Worm (Caenorhabditis elegans) whole organism, L1 larva: Measurements from ENCODE around the gene F32D8.13.
A peak's percentile ranks its signal among the peaks of the same experiment; 100 is the strongest.

Source experiments
- C04F5.9 ChIP-seq: sonication (generic microtip); optimal IDR thresholded peaks from 2 replicates; lab custom pipeline; 2016; ENCODE audit warnings: missing genetic modification characterization, missing compliant biosample characterization
- C16A3.4 ChIP-seq: fragments of 150-350 bp; optimal IDR thresholded peaks from 2 replicates; lab custom pipeline; 2014; ENCODE audit warnings: missing biosample characterization, missing genetic modification characterization
- Y116A8C.19 ChIP-seq: sonication (generic microtip); optimal IDR thresholded peaks from 2 replicates; lab custom pipeline; 2016; ENCODE audit warnings: missing compliant biosample characterization, missing genetic modification characterization, borderline replicate concordance
- aly-2 ChIP-seq: fragments of 150-350 bp; optimal IDR thresholded peaks from 2 replicates; lab custom pipeline; 2014; ENCODE audit warnings: missing biosample characterization, missing genetic modification characterization
- ama-1 ChIP-seq: fragments of 150-350 bp; optimal IDR thresholded peaks from 2 replicates; lab custom pipeline; 2014
- ceh-90 ChIP-seq: sonication (generic microtip); optimal IDR thresholded peaks from 2 replicates; lab custom pipeline; 2016; ENCODE audit warnings: missing genetic modification characterization, missing compliant biosample characterization
- dsc-1 ChIP-seq: sonication (generic microtip); optimal IDR thresholded peaks from 2 replicates; lab custom pipeline; 2016; ENCODE audit warnings: mild to moderate bottlenecking, missing genetic modification characterization, missing compliant biosample characterization
- efl-1 ChIP-seq, 4 experiments: fragments of 150-350 bp; optimal IDR thresholded peaks in 3 of 4; peaks in 1 of 4; 1 replicate in 1 of 4; 2 replicates in 3 of 4; lab custom pipeline; 2014; ENCODE audit warnings: missing biosample characterization in 2 of 4, missing genetic modification characterization in 2 of 4, missing genetic modification reagents in 2 of 4
- egl-13 ChIP-seq: sonication (generic microtip); optimal IDR thresholded peaks from 2 replicates; lab custom pipeline; 2016; ENCODE audit warnings: missing genotype, missing genetic modification reagents, missing genetic modification characterization, missing compliant biosample characterization
- egl-27 ChIP-seq, 2 experiments: fragments of 150-350 bp in 1 of 2; sonication (generic microtip); optimal IDR thresholded peaks; 3 replicates each; lab custom pipeline; 2017 to 2018; ENCODE audit warnings: missing biosample characterization in 2 of 2, missing genetic modification characterization in 2 of 2, missing genetic modification reagents in 2 of 2
- ets-5 ChIP-seq: fragments of 200-800 bp; sonication (Bioruptor generic); IDR thresholded peaks from 2 replicates; pipeline ENCODE4 v1.3.6; 2022; ENCODE audit warnings: missing genetic modification characterization, missing compliant biosample characterization
- fkh-10 ChIP-seq: sonication (generic microtip); optimal IDR thresholded peaks from 2 replicates; lab custom pipeline; 2017; ENCODE audit warnings: missing biosample characterization, missing genetic modification reagents, missing genetic modification characterization
- fos-1 ChIP-seq: fragments of 150-350 bp; optimal IDR thresholded peaks from 2 replicates; lab custom pipeline; 2014; ENCODE audit warnings: missing biosample characterization, missing genetic modification characterization
- hlh-17 ChIP-seq: fragments of 200-800 bp; sonication (Bioruptor generic); optimal IDR thresholded peaks from 2 replicates; lab custom pipeline; 2018; ENCODE audit warnings: missing genetic modification characterization, mild to moderate bottlenecking, missing compliant biosample characterization, moderate library complexity, borderline replicate concordance
- hpl-2 ChIP-seq: fragments of 150-350 bp; optimal IDR thresholded peaks from 2 replicates; lab custom pipeline; 2014; ENCODE audit warnings: missing biosample characterization, missing genetic modification reagents, missing genetic modification characterization
- irx-1 ChIP-seq: sonication (generic microtip); optimal IDR thresholded peaks from 2 replicates; lab custom pipeline; 2016; ENCODE audit warnings: missing genetic modification characterization, missing compliant biosample characterization
- jun-1 ChIP-seq: fragments of 150-350 bp; optimal IDR thresholded peaks from 2 replicates; lab custom pipeline; 2014; ENCODE audit warnings: missing biosample characterization, missing genetic modification reagents, missing genetic modification characterization
- lin-13 ChIP-seq: fragments of 150-350 bp; optimal IDR thresholded peaks from 2 replicates; lab custom pipeline; 2014; ENCODE audit warnings: missing biosample characterization, missing genetic modification reagents, missing genetic modification characterization
- lin-14 ChIP-seq: fragments of 200-800 bp; sonication (Bioruptor generic); optimal IDR thresholded peaks from 2 replicates; lab custom pipeline; 2018; ENCODE audit warnings: mild to moderate bottlenecking, missing genetic modification characterization, moderate library complexity, missing compliant biosample characterization
- lin-35 ChIP-seq, 2 experiments: fragments of 150-350 bp; optimal IDR thresholded peaks; 2 replicates each; lab custom pipeline; 2014; ENCODE audit warnings: missing biosample characterization in 2 of 2, missing genetic modification characterization in 2 of 2, missing genetic modification reagents in 2 of 2
- lin-39 ChIP-seq: fragments of 150-350 bp; optimal IDR thresholded peaks from 2 replicates; lab custom pipeline; 2014; ENCODE audit warnings: missing biosample characterization, missing genetic modification reagents, missing genetic modification characterization
- lir-3 ChIP-seq: sonication (generic microtip); optimal IDR thresholded peaks from 2 replicates; lab custom pipeline; 2016; ENCODE audit warnings: mild to moderate bottlenecking, missing genetic modification characterization, moderate library complexity, missing compliant biosample characterization; ENCODE audit not compliant: poor library complexity
- mab-9 ChIP-seq: fragments of 200-800 bp; sonication (Bioruptor generic); IDR thresholded peaks from 2 replicates; pipeline ENCODE4 v1.3.6; 2022; ENCODE audit warnings: missing genetic modification reagents, missing genetic modification characterization, missing compliant biosample characterization
- nhr-12 ChIP-seq: sonication (generic microtip); optimal IDR thresholded peaks from 2 replicates; lab custom pipeline; 2017; ENCODE audit warnings: missing biosample characterization, missing genetic modification characterization
- nhr-19 ChIP-seq: fragments of 200-800 bp; sonication (Bioruptor generic); conservative IDR thresholded peaks from 2 replicates; pipeline ENCODE4 v1.3.6; 2022; ENCODE audit warnings: missing genetic modification characterization, missing compliant biosample characterization
- nhr-20 ChIP-seq: sonication (generic microtip); optimal IDR thresholded peaks from 2 replicates; lab custom pipeline; 2016; ENCODE audit warnings: mild to moderate bottlenecking, missing genetic modification characterization, missing compliant biosample characterization
- nhr-237 ChIP-seq: fragments of 150-350 bp; optimal IDR thresholded peaks from 2 replicates; lab custom pipeline; 2014; ENCODE audit warnings: missing biosample characterization, missing genetic modification characterization
- nhr-28 ChIP-seq: fragments of 150-350 bp; optimal IDR thresholded peaks from 2 replicates; lab custom pipeline; 2014; ENCODE audit warnings: missing biosample characterization, missing genetic modification characterization
- nhr-76 ChIP-seq: sonication (generic microtip); optimal IDR thresholded peaks from 2 replicates; lab custom pipeline; 2017; ENCODE audit warnings: missing biosample characterization, missing genetic modification characterization
- nhr-84 ChIP-seq: sonication (generic microtip); optimal IDR thresholded peaks from 2 replicates; lab custom pipeline; 2017; ENCODE audit warnings: missing biosample characterization, missing genetic modification characterization
- nhr-85 ChIP-seq: sonication (generic microtip); peaks from one replicate; lab custom pipeline; 2016; ENCODE audit warnings: missing genetic modification characterization, inconsistent platforms, missing compliant biosample characterization
- nhr-90 ChIP-seq: sonication (generic microtip); optimal IDR thresholded peaks from 2 replicates; lab custom pipeline; 2016; ENCODE audit warnings: mild to moderate bottlenecking, missing genetic modification characterization, missing compliant biosample characterization; ENCODE audit not compliant: poor library complexity
- pag-3 ChIP-seq: sonication (generic microtip); optimal IDR thresholded peaks from 2 replicates; lab custom pipeline; 2017; ENCODE audit warnings: missing genetic modification characterization, mild to moderate bottlenecking, missing compliant biosample characterization, antibody characterized with exemption, borderline replicate concordance; ENCODE audit not compliant: insufficient read depth
- pax-3 ChIP-seq: fragments of 200-800 bp; sonication (Bioruptor generic); optimal IDR thresholded peaks from 2 replicates; lab custom pipeline; 2018; ENCODE audit warnings: mild to moderate bottlenecking, missing genetic modification characterization, moderate library complexity, missing compliant biosample characterization
- rnt-1 ChIP-seq: sonication (generic microtip); optimal IDR thresholded peaks from 2 replicates; lab custom pipeline; 2016; ENCODE audit warnings: mild to moderate bottlenecking, missing genetic modification characterization, moderate library complexity, missing compliant biosample characterization
- skn-1 ChIP-seq: fragments of 150-350 bp; optimal IDR thresholded peaks from 2 replicates; lab custom pipeline; 2014; ENCODE audit warnings: missing biosample characterization, missing genetic modification characterization
- snpc-4 ChIP-seq: fragments of 150-350 bp; optimal IDR thresholded peaks from 2 replicates; lab custom pipeline; 2014; ENCODE audit warnings: missing biosample characterization, missing genetic modification characterization
- swsn-7 ChIP-seq: sonication (generic microtip); optimal IDR thresholded peaks from 2 replicates; lab custom pipeline; 2016; ENCODE audit warnings: missing genetic modification characterization, missing compliant biosample characterization
- tbx-2 ChIP-seq: sonication (generic microtip); optimal IDR thresholded peaks from 2 replicates; lab custom pipeline; 2016; ENCODE audit warnings: missing genetic modification characterization, missing compliant biosample characterization
- tlp-1 ChIP-seq: fragments of 150-350 bp; optimal IDR thresholded peaks from 2 replicates; lab custom pipeline; 2014; ENCODE audit warnings: missing biosample characterization, missing genetic modification characterization
- unc-130 ChIP-seq: fragments of 150-350 bp; optimal IDR thresholded peaks from 2 replicates; lab custom pipeline; 2017; ENCODE audit warnings: missing biosample characterization, missing genetic modification characterization, inconsistent platforms
- unc-30 ChIP-seq: sonication (generic microtip); optimal IDR thresholded peaks from 2 replicates; lab custom pipeline; 2017; ENCODE audit warnings: missing biosample characterization, missing genetic modification characterization
- unc-62 ChIP-seq: fragments of 150-350 bp; optimal IDR thresholded peaks from 2 replicates; lab custom pipeline; 2014; ENCODE audit warnings: missing biosample characterization, missing genetic modification reagents, missing genetic modification characterization
- unc-86 ChIP-seq: sonication (generic microtip); optimal IDR thresholded peaks from 2 replicates; lab custom pipeline; 2016; ENCODE audit warnings: missing genetic modification characterization, missing compliant biosample characterization
- unc-98 ChIP-seq: fragments of 200-800 bp; sonication (Bioruptor generic); IDR thresholded peaks from 2 replicates; pipeline ENCODE4 v1.3.6; 2022; ENCODE audit warnings: missing genetic modification characterization, missing compliant biosample characterization
- zip-4 ChIP-seq: fragments of 200-800 bp; sonication (Bioruptor generic); optimal IDR thresholded peaks from 2 replicates; lab custom pipeline; 2018; ENCODE audit warnings: mild to moderate bottlenecking, missing genetic modification characterization, moderate library complexity, missing compliant biosample characterization

Gene F32D8.13

DNA sequence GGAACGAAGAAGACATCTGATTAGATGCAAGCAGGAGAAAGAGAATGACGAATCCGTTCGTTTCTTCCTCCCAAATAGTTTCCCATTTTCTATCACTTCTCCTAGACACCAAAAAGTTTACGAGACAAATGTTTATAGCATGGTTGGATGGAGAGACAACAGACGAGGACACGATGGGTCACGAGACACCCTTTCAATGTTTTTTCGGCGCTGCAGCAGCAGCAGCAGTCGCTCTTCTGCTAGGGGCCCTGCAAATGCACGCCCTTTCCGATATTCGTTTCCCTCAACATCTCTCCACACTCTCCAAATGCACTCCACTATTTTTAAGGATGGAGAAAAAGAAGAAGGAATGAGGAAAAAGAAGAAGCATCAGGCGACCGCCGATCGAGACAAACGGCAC is 38.0 kb downstream of the F32D8.13 start (continued):
- no peak for TF ChIP-seq ceh-90 (tag; lab: Kevin White, UChicago)
- no peak for TF ChIP-seq nhr-12
- peak; percentile 1 for TF ChIP-seq C04F5.9 (tag; lab: Kevin White, UChicago)
- TF ChIP-seq mab-9 (GFP tag; lab: Robert Waterston, UW), result no peak
- no peak for TF ChIP-seq unc-62 (GFP tag; lab: Kevin White, UChicago)
- TF ChIP-seq unc-30 (tag; lab: Kevin White, UChicago), result no peak
- TF ChIP-seq egl-13 (tag; lab: Kevin White, UChicago), result peak; percentile 84
- TF ChIP-seq unc-98 (GFP tag; lab: Robert Waterston, UW), result peak; percentile 5; the same call in 1 of the 2 replicates
- TF ChIP-seq efl-1 (optimal IDR thresholded peaks at IDR 0.05; lab: Kevin White, UChicago), result peak; percentile 43 to 61
- peak; percentile 32 to 93 for TF ChIP-seq efl-1 (GFP tag; optimal IDR thresholded peaks at IDR 0.05 in 1 of 2; lab: Kevin White, UChicago)
- TF ChIP-seq hpl-2 (GFP tag; lab: Kevin White, UChicago), result no peak
- peak; percentile 77 for TF ChIP-seq irx-1
- peak; percentile 34 for TF ChIP-seq pag-3
- peak; percentile 84 for TF ChIP-seq unc-86 (tag; lab: Kevin White, UChicago)
- TF ChIP-seq nhr-76 (tag; lab: Kevin White, UChicago), result no peak
- peak; percentile 39 to 42 for TF ChIP-seq lin-35 (GFP tag; optimal IDR thresholded peaks at IDR 0.05; lab: Kevin White, UChicago)
- peak; percentile 93 for TF ChIP-seq nhr-20 (tag; lab: Kevin White, UChicago)
- TF ChIP-seq fkh-10, result peak; percentile 89
- peak; percentile 44 for TF ChIP-seq snpc-4 (tag; lab: Kevin White, UChicago)
- TF ChIP-seq tlp-1, result no peak
- peak; percentile 58 for TF ChIP-seq C16A3.4 (tag; lab: Kevin White, UChicago)
- TF ChIP-seq ets-5 (GFP tag; lab: Robert Waterston, UW), result no peak
- TF ChIP-seq nhr-85 (tag; lab: Kevin White, UChicago), result peak; percentile 84
- TF ChIP-seq pax-3 (tag; lab: Kevin White, UChicago), result peak; percentile 55
- TF ChIP-seq tbx-2, result peak; percentile 92
- TF ChIP-seq skn-1 (tag; lab: Kevin White, UChicago), result peak; percentile 71
- peak; percentile 78 for TF ChIP-seq swsn-7 (tag; lab: Kevin White, UChicago)
- TF ChIP-seq nhr-84 (tag; lab: Kevin White, UChicago), result no peak
- peak; percentile 87 for TF ChIP-seq nhr-19
- TF ChIP-seq aly-2 (tag; lab: Kevin White, UChicago), result no peak
- TF ChIP-seq lin-14, result peak; percentile 99
- no peak for TF ChIP-seq hlh-17 (GFP tag; lab: Kevin White, UChicago)
- TF ChIP-seq nhr-237 (tag; lab: Kevin White, UChicago), result no peak
- peak; percentile 82 for TF ChIP-seq dsc-1
- TF ChIP-seq egl-27 (tag; optimal IDR thresholded peaks at IDR 0.05; lab: Kevin White, UChicago), result peak in 1 of 2 experiments; percentile 24
- no peak for TF ChIP-seq ama-1 (lab: Kevin White, UChicago)
- peak; percentile 88 for TF ChIP-seq rnt-1 (tag; lab: Kevin White, UChicago)
- no peak for TF ChIP-seq Y116A8C.19
- TF ChIP-seq jun-1 (tag; lab: Kevin White, UChicago), result peak; percentile 59
- peak; percentile 68 for TF ChIP-seq lin-39 (tag; lab: Kevin White, UChicago)
- peak; percentile 47 for TF ChIP-seq zip-4 (GFP tag; lab: Kevin White, UChicago)
- peak; percentile 76 for TF ChIP-seq unc-130 (tag; lab: Kevin White, UChicago)
- peak; percentile 31 for TF ChIP-seq lin-13
- no peak for TF ChIP-seq nhr-28
- TF ChIP-seq nhr-90 (tag; lab: Kevin White, UChicago), result peak; percentile 31
- TF ChIP-seq fos-1 (tag; lab: Kevin White, UChicago), result no peak
- peak; percentile 80 for TF ChIP-seq lir-3
- TF ChIP-seq, all 84 proteins: peak for 51
